Fruit fly (Drosophila melanogaster): Measurements from ENCODE around the gene Fum2.

- no peak for TF ChIP-seq ey (GFP tag; optimal IDR thresholded peaks at IDR 0.05)
- no peak for TF ChIP-seq dmrt93B (GFP tag; optimal IDR thresholded peaks at IDR 0.05)
- TF ChIP-seq br (GFP tag; optimal IDR thresholded peaks at IDR 0.05) = no peak
- no peak for TF ChIP-seq Mio (GFP tag; optimal IDR thresholded peaks at IDR 0.05)
- no peak for TF ChIP-seq fru (GFP tag; optimal IDR thresholded peaks at IDR 0.05)
- no peak for TF ChIP-seq dsf (GFP tag; optimal IDR thresholded peaks at IDR 0.05; ENCODE audit: borderline replicate concordance)
Measured at dm6 chrX:6703957-6704356, 22.4 kb downstream of the Fum2 start.
